Fruit fly (Drosophila melanogaster) whole organism, embryonic: ENCODE data around the gene RpS8.
A peak's percentile ranks its signal among the peaks of the same experiment; 100 is the strongest.

Experiments
- CG11247 ChIP-seq: fragments of 200-800 bp; sonication (Bioruptor generic); IDR thresholded peaks from 2 replicates; pipeline ENCODE4 v1.3.6; 2022; ENCODE audit warnings: missing biosample characterization, missing genetic modification characterization
- CG12219 ChIP-seq: fragments of 200-800 bp; sonication (Bioruptor generic); optimal IDR thresholded peaks from 3 replicates; lab custom pipeline; 2018; ENCODE audit warnings: missing biosample characterization, mild to moderate bottlenecking, missing genetic modification characterization
- CG14014 ChIP-seq: fragments of 200-800 bp; sonication (Bioruptor generic); IDR thresholded peaks from 2 replicates; pipeline ENCODE4 v1.3.6; 2022; ENCODE audit warnings: missing biosample characterization, missing genetic modification characterization
- CG14050 ChIP-seq: fragments of 200-800 bp; sonication (Bioruptor generic); IDR thresholded peaks from 3 replicates; pipeline ENCODE4 v1.3.6; 2022; ENCODE audit warnings: missing biosample characterization, missing genetic modification characterization
- CG14860 ChIP-seq: fragments of 200-800 bp; sonication (Bioruptor generic); IDR thresholded peaks from 3 replicates; pipeline ENCODE4 v1.3.6; 2022; ENCODE audit warnings: missing biosample characterization, missing genetic modification characterization; ENCODE audit not compliant: partially characterized antibody
- CG15073 ChIP-seq: fragments of 200-800 bp; sonication (Bioruptor generic); optimal IDR thresholded peaks from 2 replicates; lab custom pipeline; 2016; ENCODE audit warnings: missing biosample characterization, missing genetic modification characterization
- CG15269 ChIP-seq: fragments of 200-800 bp; sonication (Bioruptor generic); optimal IDR thresholded peaks from 2 replicates; lab custom pipeline; 2018; ENCODE audit warnings: missing biosample characterization, mild to moderate bottlenecking, missing genetic modification characterization, moderate library complexity
- CG16813 ChIP-seq: fragments of 200-800 bp; sonication (Bioruptor generic); IDR thresholded peaks from 3 replicates; pipeline ENCODE4 v1.3.6; 2022; ENCODE audit warnings: missing biosample characterization, missing genetic modification characterization; ENCODE audit not compliant: partially characterized antibody
- CG2116 ChIP-seq: fragments of 200-800 bp; sonication (Bioruptor generic); optimal IDR thresholded peaks from 3 replicates; lab custom pipeline; 2018; ENCODE audit warnings: missing biosample characterization, mild to moderate bottlenecking, missing genetic modification characterization
- CG2129 ChIP-seq: fragments of 200-800 bp; sonication (Bioruptor generic); IDR thresholded peaks from 2 replicates; pipeline ENCODE4 v1.3.6; 2022; ENCODE audit warnings: missing biosample characterization, missing genetic modification characterization; ENCODE audit not compliant: partially characterized antibody
- CG2889 ChIP-seq: fragments of 200-800 bp; sonication (Bioruptor generic); IDR thresholded peaks from 3 replicates; pipeline ENCODE4 v1.3.6; 2022; ENCODE audit warnings: missing biosample characterization, missing genetic modification characterization
- CG30020 ChIP-seq: fragments of 200-800 bp; optimal IDR thresholded peaks from 2 replicates; lab custom pipeline; 2019; ENCODE audit warnings: missing biosample characterization, mild to moderate bottlenecking, missing genetic modification characterization, moderate library complexity
- CG3065 ChIP-seq: fragments of 200-800 bp; sonication (Bioruptor generic); optimal IDR thresholded peaks from 2 replicates; lab custom pipeline; 2016; ENCODE audit warnings: missing biosample characterization, missing genetic modification characterization
- CG31224 ChIP-seq: fragments of 200-800 bp; sonication (Bioruptor generic); IDR thresholded peaks from 2 replicates; pipeline ENCODE4 v1.3.6; 2022; ENCODE audit warnings: missing biosample characterization, missing genetic modification characterization
- CG3163 ChIP-seq: fragments of 200-800 bp; sonication (Bioruptor generic); optimal IDR thresholded peaks from 3 replicates; lab custom pipeline; 2016; ENCODE audit warnings: missing biosample characterization, missing genetic modification characterization
- CG32772 ChIP-seq: fragments of 200-800 bp; sonication (Bioruptor generic); IDR thresholded peaks from 2 replicates; pipeline ENCODE4 v1.3.6; 2022; ENCODE audit warnings: missing biosample characterization, missing genetic modification characterization
- CG6254 ChIP-seq: fragments of 200-800 bp; sonication (Bioruptor generic); optimal IDR thresholded peaks from 3 replicates; lab custom pipeline; 2017; ENCODE audit warnings: mild to moderate bottlenecking, missing biosample characterization, missing genetic modification reagents, missing genetic modification characterization
- CG7357 ChIP-seq: fragments of 200-800 bp; sonication (Bioruptor generic); IDR thresholded peaks from 3 replicates; pipeline ENCODE4 v1.3.6; 2022; ENCODE audit warnings: missing biosample characterization, missing genetic modification characterization
- CG8478 ChIP-seq: fragments of >200 bp; optimal IDR thresholded peaks from 2 replicates; lab custom pipeline; 2018
- CHES-1-like ChIP-seq: fragments of 200-800 bp; sonication (Bioruptor generic); optimal IDR thresholded peaks from 2 replicates; lab custom pipeline; 2016; ENCODE audit warnings: missing biosample characterization, missing genetic modification characterization
- Dref ChIP-seq: fragments of 200-800 bp; sonication (Bioruptor generic); IDR thresholded peaks from 2 replicates; pipeline ENCODE4 v1.3.6; 2022; ENCODE audit warnings: missing biosample characterization, missing genetic modification characterization
- H2.0 ChIP-seq: fragments of 200-800 bp; sonication (Bioruptor generic); IDR thresholded peaks from 2 replicates; pipeline ENCODE4 v1.3.6; 2022; ENCODE audit warnings: missing biosample characterization, missing genetic modification characterization
- HHEX ChIP-seq: fragments of 200-800 bp; sonication (Bioruptor generic); optimal IDR thresholded peaks from 3 replicates; lab custom pipeline; 2017; ENCODE audit warnings: missing biosample characterization, mild to moderate bottlenecking, missing genetic modification characterization, missing genetic modification reagents
- Hey ChIP-seq: fragments of 200-800 bp; sonication (Bioruptor generic); optimal IDR thresholded peaks from 3 replicates; lab custom pipeline; 2018; ENCODE audit warnings: missing biosample characterization, mild to moderate bottlenecking, missing genetic modification characterization
- Hr39 ChIP-seq: fragments of >200 bp; optimal IDR thresholded peaks from 2 replicates; lab custom pipeline; 2017
- Jarid2 ChIP-seq: fragments of 200-800 bp; sonication (Bioruptor generic); optimal IDR thresholded peaks from 3 replicates; lab custom pipeline; 2017; ENCODE audit warnings: mild to moderate bottlenecking, missing biosample characterization, missing genetic modification reagents, missing genetic modification characterization
- Kr ChIP-seq: fragments of 200-800 bp; sonication (Bioruptor generic); optimal IDR thresholded peaks from 2 replicates; lab custom pipeline; 2017; ENCODE audit warnings: missing biosample characterization, mild to moderate bottlenecking, missing genetic modification characterization
- Lhr ChIP-seq: fragments of 200-800 bp; sonication (Bioruptor generic); optimal IDR thresholded peaks from 3 replicates; lab custom pipeline; 2017; ENCODE audit warnings: mild to moderate bottlenecking, missing biosample characterization, missing genetic modification reagents, missing genetic modification characterization
- Nf-YC ChIP-seq: fragments of 200-800 bp; optimal IDR thresholded peaks from 3 replicates; lab custom pipeline; 2019; ENCODE audit warnings: missing biosample characterization, mild to moderate bottlenecking, missing genetic modification characterization, moderate library complexity
- Optix ChIP-seq: fragments of 200-800 bp; sonication (Bioruptor generic); IDR thresholded peaks from 3 replicates; pipeline ENCODE4 v1.3.6; 2022; ENCODE audit warnings: missing biosample characterization, missing genetic modification characterization
- Rfx ChIP-seq: fragments of 200-800 bp; sonication (Bioruptor generic); IDR thresholded peaks from 2 replicates; pipeline ENCODE4 v1.3.6; 2022; ENCODE audit warnings: missing biosample characterization, missing genetic modification characterization
- Rx ChIP-seq: fragments of 200-800 bp; sonication (Bioruptor generic); IDR thresholded peaks from 2 replicates; pipeline ENCODE4 v1.3.6; 2022; ENCODE audit warnings: missing biosample characterization, missing genetic modification characterization
- az2 ChIP-seq: fragments of 200-800 bp; sonication (Bioruptor generic); optimal IDR thresholded peaks from 3 replicates; lab custom pipeline; 2016; ENCODE audit warnings: missing biosample characterization, missing genetic modification characterization
- crc ChIP-seq: fragments of 200-800 bp; sonication (Bioruptor generic); optimal IDR thresholded peaks from 2 replicates; lab custom pipeline; 2016; ENCODE audit warnings: missing biosample characterization, missing genetic modification characterization
- dmrt99B ChIP-seq: fragments of 200-800 bp; sonication (Bioruptor generic); optimal IDR thresholded peaks from 2 replicates; lab custom pipeline; 2018; ENCODE audit warnings: missing biosample characterization, mild to moderate bottlenecking, missing genetic modification characterization, moderate library complexity
- fd64A ChIP-seq: fragments of 200-800 bp; sonication (Bioruptor generic); optimal IDR thresholded peaks from 3 replicates; lab custom pipeline; 2018; ENCODE audit warnings: missing biosample characterization, mild to moderate bottlenecking, missing genetic modification characterization
- ftz-f1 ChIP-seq: fragments of 200-800 bp; sonication (Bioruptor generic); optimal IDR thresholded peaks from 2 replicates; lab custom pipeline; 2016; ENCODE audit warnings: missing biosample characterization, missing genetic modification characterization
- hkb ChIP-seq, 2 experiments: fragments of 200-800 bp in 1 of 2; fragments of >200 bp in 1 of 2; sonication (Bioruptor generic) in 1 of 2; IDR thresholded peaks in 1 of 2; optimal IDR thresholded peaks in 1 of 2; 2 replicates each; pipeline versions ENCODE4 v1.3.6 to Lab custom; 2017 to 2022; ENCODE audit warnings: missing biosample characterization in 1 of 2, missing genetic modification characterization in 1 of 2
- mirr ChIP-seq: fragments of 200-800 bp; sonication (Bioruptor generic); optimal IDR thresholded peaks from 3 replicates; lab custom pipeline; 2018; ENCODE audit warnings: missing biosample characterization, mild to moderate bottlenecking, missing genetic modification characterization
- pnt ChIP-seq: fragments of 200-800 bp; sonication (Bioruptor generic); optimal IDR thresholded peaks from 3 replicates; lab custom pipeline; 2016; ENCODE audit warnings: missing biosample characterization, missing genetic modification characterization
- pum ChIP-seq: fragments of 200-800 bp; sonication (Bioruptor generic); optimal IDR thresholded peaks from 2 replicates; lab custom pipeline; 2016; ENCODE audit warnings: missing biosample characterization, missing genetic modification characterization
- ranshi ChIP-seq: fragments of 200-800 bp; sonication (Bioruptor generic); IDR thresholded peaks from 2 replicates; pipeline ENCODE4 v1.3.6; 2022; ENCODE audit warnings: missing biosample characterization, missing genetic modification characterization
- ro ChIP-seq: fragments of 200-800 bp; sonication (Bioruptor generic); IDR thresholded peaks from 2 replicates; pipeline ENCODE4 v1.3.6; 2022; ENCODE audit warnings: missing biosample characterization, missing genetic modification characterization
- scrt ChIP-seq: fragments of 200-800 bp; sonication (Bioruptor generic); optimal IDR thresholded peaks from 2 replicates; lab custom pipeline; 2018; ENCODE audit warnings: missing biosample characterization, mild to moderate bottlenecking, missing genetic modification characterization, moderate library complexity
- twi ChIP-seq: fragments of 200-800 bp; optimal IDR thresholded peaks from 2 replicates; lab custom pipeline; 2019; ENCODE audit warnings: missing biosample characterization, mild to moderate bottlenecking, missing genetic modification characterization, moderate library complexity

The RpS8 gene

dm6 chr3R:29861432-29862249, at the start of gene RpS8, which contains the start of gene CG15514 (continued):
- TF ChIP-seq CG15269 (peak; percentile 60), Rx (peak; percentile 24; the same call in 1 of the 2 replicates), pnt (no peak), CG14014 (GFP tag; lab: Robert Waterston, UW) (peak; percentile 63), CG32772 (GFP tag; lab: Robert Waterston, UW) (no peak), CG6254 (GFP tag; lab: Kevin White, UChicago) (peak; percentile 35), CG14860 (GFP tag; lab: Robert Waterston, UW) (no peak), ro (GFP tag; lab: Robert Waterston, UW) (no peak), CG2116 (GFP tag; lab: Kevin White, UChicago) (peak; percentile 71), Optix (GFP tag; lab: Robert Waterston, UW) (peak; percentile 33; the same call in 1 of the 3 replicates), pum (GFP tag; lab: Kevin White, UChicago) (peak; percentile 23), ftz-f1 (GFP tag; lab: Kevin White, UChicago) (no peak), Jarid2 (GFP tag; lab: Kevin White, UChicago) (no peak), CG11247 (GFP tag; lab: Robert Waterston, UW) (0 out of 2 replicates have a peak, but pooled peaks have one; percentile 28), Hr39 (lab: Kevin White, UChicago) (no peak), Hey (tag; lab: Kevin White, UChicago) (no peak), CG31224 (0 out of 2 replicates have a peak, but pooled peaks have one; percentile 38), Kr (peak; percentile 61), CG2129 (GFP tag; lab: Robert Waterston, UW) (no peak), CG16813 (GFP tag; lab: Robert Waterston, UW) (0 out of 3 replicates have a peak, but pooled peaks have one; percentile 16), CHES-1-like (GFP tag; lab: Kevin White, UChicago) (peak; percentile 39), CG7357 (GFP tag; lab: Robert Waterston, UW) (no peak), CG14050 (GFP tag; lab: Robert Waterston, UW) (no peak), CG3065 (GFP tag; lab: Kevin White, UChicago) (no peak), Lhr (GFP tag; lab: Kevin White, UChicago) (peak; percentile 69), twi (tag; lab: Kevin White, UChicago) (peak; percentile 39), Nf-YC (tag; lab: Kevin White, UChicago) (peak; percentile 68), CG8478 (lab: Kevin White, UChicago) (no peak), CG30020 (peak; percentile 72), Rfx (GFP tag; lab: Robert Waterston, UW) (peak; percentile 73), Dref (no peak), ranshi (GFP tag; lab: Robert Waterston, UW) (0 out of 2 replicates have a peak, but pooled peaks have one; percentile 26), CG15073 (GFP tag; lab: Kevin White, UChicago) (no peak), CG3163 (GFP tag; lab: Kevin White, UChicago) (no peak), fd64A (GFP tag; lab: Kevin White, UChicago) (peak; percentile 4), CG12219 (GFP tag; lab: Kevin White, UChicago) (peak; percentile 22), dmrt99B (tag; lab: Kevin White, UChicago) (no peak), mirr (GFP tag; lab: Kevin White, UChicago) (peak; percentile 73), HHEX (GFP tag; lab: Kevin White, UChicago) (peak; percentile 68), az2 (GFP tag; lab: Kevin White, UChicago) (peak; percentile 29), CG2889 (GFP tag; lab: Robert Waterston, UW) (no peak), scrt (GFP tag; lab: Kevin White, UChicago) (peak; percentile 51), H2.0 (GFP tag; lab: Robert Waterston, UW) (no peak), crc (GFP tag; lab: Kevin White, UChicago) (no peak), hkb (optimal IDR thresholded peaks at IDR 0.05; lab: Kevin White, UChicago) (peak; percentile 77), hkb (GFP tag; IDR thresholded peaks at IDR 0.05; lab: Robert Waterston, UW) (peak; percentile 11; the same call in 1 of the 2 replicates)
